Fruit fly (Drosophila melanogaster): ENCODE measurements around the gene CG5973.

dm6 chr2L:7433957-7434736 is 3.1 kb upstream of the CG5973 start:
- TF ChIP-seq CG8478 (optimal IDR thresholded peaks at IDR 0.05) (no peak), CTCF (optimal IDR thresholded peaks at IDR 0.05) (no peak)

Data from S2 (cell line).